Worm (Caenorhabditis elegans): ENCODE data around the gene T04F3.3.

DNA sequence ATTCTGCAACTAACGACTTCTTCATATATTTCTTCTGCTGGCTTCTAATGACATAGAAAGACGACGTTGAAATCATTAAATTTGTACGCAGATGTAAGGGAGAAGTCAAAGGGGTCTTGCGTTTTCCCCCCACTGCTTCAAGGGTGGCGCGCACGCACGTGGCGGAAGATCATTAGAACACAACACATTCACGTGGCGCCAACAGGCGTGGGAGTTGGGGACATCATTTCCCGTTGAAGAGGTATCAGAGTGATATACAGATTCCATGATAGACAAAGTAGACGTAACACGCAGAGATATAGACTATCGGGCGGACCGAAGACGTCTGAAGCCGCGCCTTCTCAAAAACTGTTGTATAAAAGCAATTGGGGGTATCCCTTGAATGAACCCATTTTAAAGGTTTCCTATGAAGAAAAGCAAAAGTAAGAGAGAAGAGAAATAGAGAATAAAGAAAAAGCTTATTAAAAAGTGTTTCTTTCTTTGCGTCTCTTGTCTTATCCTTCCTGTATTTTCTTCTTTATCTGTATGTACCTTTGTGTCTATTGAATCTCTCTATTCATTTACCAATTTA lies 40.6 kb downstream of the T04F3.3 start:
- TF ChIP-seq T22C8.4 (GFP tag; IDR thresholded peaks at IDR 0.05) (no peak), klf-2 (GFP tag; conservative IDR thresholded peaks at IDR 0.05) (no peak), tab-1 (GFP tag; IDR thresholded peaks at IDR 0.05) (no peak), ref-1 (GFP tag; conservative IDR thresholded peaks at IDR 0.05) (no peak), ztf-23 (GFP tag; IDR thresholded peaks at IDR 0.05) (no peak), cog-1 (tag; optimal IDR thresholded peaks at IDR 0.05) (no peak), flt-1 (GFP tag; IDR thresholded peaks at IDR 0.05) (no peak), ztf-29 (GFP tag; IDR thresholded peaks at IDR 0.05) (no peak), med-1 (GFP tag; optimal IDR thresholded peaks at IDR 0.05; ENCODE audit: insufficient read depth) (no peak)
